Fruit fly (Drosophila melanogaster) whole organism, wandering third instar larva: ENCODE measurements around the gene CG18754.

Experiments
- CrebA ChIP-seq: fragments of 200-800 bp; sonication (Bioruptor generic); optimal IDR thresholded peaks from 2 replicates; lab custom pipeline; 2016; ENCODE audit warnings: missing biosample characterization, mild to moderate bottlenecking, missing genetic modification characterization, borderline replicate concordance
- Dfd ChIP-seq: fragments of >200 bp; optimal IDR thresholded peaks from 2 replicates; lab custom pipeline; 2017; ENCODE audit warnings: missing biosample characterization, missing genetic modification characterization
- Dif ChIP-seq: fragments of 200-275, 200-300 bp; sonication (Bioruptor generic); optimal IDR thresholded peaks from 2 replicates; lab custom pipeline; 2018; ENCODE audit warnings: missing biosample characterization, missing genetic modification characterization; ENCODE audit not compliant: partially characterized antibody
- HLH106 ChIP-seq: fragments of 200-800 bp; optimal IDR thresholded peaks from 3 replicates; lab custom pipeline; 2019; ENCODE audit warnings: missing biosample characterization, mild to moderate bottlenecking, missing genetic modification characterization, moderate library complexity
- Hnf4 ChIP-seq: fragments of 200-800 bp; sonication (Bioruptor generic); optimal IDR thresholded peaks from 2 replicates; lab custom pipeline; 2016; ENCODE audit warnings: missing biosample characterization, mild to moderate bottlenecking, missing genetic modification characterization
- N ChIP-seq: fragments of >200 bp; optimal IDR thresholded peaks from 2 replicates; lab custom pipeline; 2018; ENCODE audit warnings: missing biosample characterization, missing external identifiers, missing genetic modification characterization
- Sp1 ChIP-seq: fragments of 200-800 bp; sonication (Bioruptor generic); optimal IDR thresholded peaks from 3 replicates; lab custom pipeline; 2019; ENCODE audit warnings: missing biosample characterization, mild to moderate bottlenecking, missing genetic modification characterization, moderate library complexity
- br ChIP-seq: fragments of 200-800 bp; sonication (Bioruptor generic); optimal IDR thresholded peaks from 2 replicates; lab custom pipeline; 2016; ENCODE audit warnings: missing biosample characterization, missing genetic modification characterization
- dl ChIP-seq, 2 experiments: fragments of 175-275, 200-275 bp in 1 of 2; fragments of 200-275 bp in 1 of 2; sonication (Bioruptor generic); optimal IDR thresholded peaks; lab custom pipeline; 2018; ENCODE audit warnings: mild to moderate bottlenecking in 2 of 2, missing biosample characterization in 2 of 2, missing genetic modification characterization in 2 of 2, moderate library complexity in 2 of 2; ENCODE audit not compliant: partially characterized antibody in 2 of 2, insufficient read depth in 1 of 2
- foxo ChIP-seq, 2 experiments: fragments of 200-800 bp; sonication (Bioruptor generic); optimal IDR thresholded peaks; 2 replicates in 1 of 2; 3 replicates in 1 of 2; lab custom pipeline; 2016 to 2017; ENCODE audit warnings: missing biosample characterization in 2 of 2, missing genetic modification characterization in 2 of 2
- lola ChIP-seq: fragments of >200 bp; optimal IDR thresholded peaks from 2 replicates; lab custom pipeline; 2017; ENCODE audit warnings: missing biosample characterization, missing genetic modification characterization
- psq ChIP-seq: fragments of 200-800 bp; sonication (Bioruptor generic); optimal IDR thresholded peaks from 3 replicates; lab custom pipeline; 2017; ENCODE audit warnings: missing biosample characterization, mild to moderate bottlenecking, missing genetic modification characterization, moderate library complexity
- tai ChIP-seq: sonication (Bioruptor generic); optimal IDR thresholded peaks from 2 replicates; lab custom pipeline; 2016; ENCODE audit warnings: missing biosample characterization, missing genetic modification characterization
- woc ChIP-seq: sonication (Bioruptor generic); optimal IDR thresholded peaks from 2 replicates; lab custom pipeline; 2016; ENCODE audit warnings: missing biosample characterization, mild to moderate bottlenecking, missing genetic modification characterization

DNA sequence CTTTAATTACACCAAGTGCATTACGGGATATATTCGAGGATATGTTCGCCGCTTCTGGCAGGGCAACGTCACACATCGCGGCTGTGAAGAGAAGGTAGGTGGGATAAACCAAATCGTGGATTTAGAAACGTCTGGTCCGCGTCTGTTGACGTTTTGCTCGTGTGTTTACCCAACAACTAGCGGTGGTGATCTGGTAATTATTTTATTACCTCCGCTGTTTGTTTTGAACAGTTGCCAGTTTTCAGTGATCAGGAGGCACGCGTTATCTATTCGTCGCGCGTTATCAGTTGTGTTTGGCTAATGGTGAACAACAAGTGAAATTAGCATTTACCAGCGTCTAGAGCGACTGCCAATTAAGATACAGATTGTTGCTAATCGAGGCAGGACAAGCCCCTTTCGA, 45.2 kb downstream of the CG18754 start:
- no peak for TF ChIP-seq Sp1 (GFP tag; lab: Kevin White, UChicago)
- no peak for TF ChIP-seq psq (GFP tag; lab: Kevin White, UChicago)
- no peak for TF ChIP-seq dl (GFP tag; optimal IDR thresholded peaks at IDR 0.05; lab: Kevin White, UChicago; ENCODE audit: insufficient read depth in 1 of 2, partially characterized antibody in 2 of 2)
- no peak for TF ChIP-seq br (GFP tag; lab: Kevin White, UChicago)
- no peak for TF ChIP-seq lola (GFP tag; lab: Kevin White, UChicago)
- no peak for TF ChIP-seq Dfd (GFP tag; lab: Kevin White, UChicago)
- no peak for TF ChIP-seq tai (GFP tag; lab: Kevin White, UChicago)
- no peak for TF ChIP-seq foxo (GFP tag; optimal IDR thresholded peaks at IDR 0.05; lab: Kevin White, UChicago)
- TF ChIP-seq HLH106 (tag; lab: Kevin White, UChicago): no peak
- TF ChIP-seq Hnf4: no peak
- no peak for TF ChIP-seq Dif (GFP tag; lab: Kevin White, UChicago)
- no peak for TF ChIP-seq N (GFP tag; lab: Kevin White, UChicago)
- TF ChIP-seq CrebA (GFP tag; lab: Kevin White, UChicago): no peak
- no peak for TF ChIP-seq woc (GFP tag; lab: Kevin White, UChicago)
